Worm (Caenorhabditis elegans) whole organism, young adult: ENCODE data around the gene ZK1058.3.

Experiments
- C17E4.6 ChIP-seq: fragments of 200-800 bp; sonication (Bioruptor generic); IDR thresholded peaks from 2 replicates; pipeline ENCODE4 v1.3.6; 2022; ENCODE audit warnings: missing genetic modification reagents, missing genetic modification characterization, missing compliant biosample characterization
- D2030.7 ChIP-seq: fragments of 200-800 bp; sonication (Bioruptor generic); IDR thresholded peaks from 2 replicates; pipeline ENCODE4 v1.3.6; 2022; ENCODE audit warnings: missing genetic modification reagents, missing genetic modification characterization, missing compliant biosample characterization
- F23B12.7 ChIP-seq: sonication (generic microtip); optimal IDR thresholded peaks from 2 replicates; lab custom pipeline; 2017; ENCODE audit warnings: missing genetic modification characterization, mild to moderate bottlenecking, missing compliant biosample characterization, antibody characterized with exemption, moderate library complexity; ENCODE audit not compliant: insufficient read depth
- F39B2.1 ChIP-seq: fragments of 200-800 bp; sonication (Bioruptor generic); IDR thresholded peaks from 2 replicates; pipeline ENCODE4 v1.3.6; 2022; ENCODE audit warnings: missing genetic modification reagents, missing genetic modification characterization, missing compliant biosample characterization
- F49E8.2 ChIP-seq: sonication (generic microtip); optimal IDR thresholded peaks from 3 replicates; lab custom pipeline; 2017; ENCODE audit warnings: missing genetic modification characterization, mild to moderate bottlenecking, missing compliant biosample characterization, antibody characterized with exemption, moderate library complexity; ENCODE audit not compliant: insufficient read depth
- F52B5.7 ChIP-seq: sonication (generic microtip); optimal IDR thresholded peaks from 2 replicates; lab custom pipeline; 2016; ENCODE audit warnings: mild to moderate bottlenecking, missing genetic modification characterization, missing compliant biosample characterization
- F55B11.4 ChIP-seq: sonication (generic microtip); optimal IDR thresholded peaks from 2 replicates; lab custom pipeline; 2016; ENCODE audit warnings: missing compliant biosample characterization, missing genetic modification characterization, borderline replicate concordance; ENCODE audit not compliant: insufficient read depth
- K12H6.12 ChIP-seq: fragments of 200-800 bp; sonication (Bioruptor generic); optimal IDR thresholded peaks from 2 replicates; lab custom pipeline; 2018; ENCODE audit warnings: mild to moderate bottlenecking, missing genetic modification characterization, missing compliant biosample characterization
- Y53G8AR.9 ChIP-seq: fragments of 200-800 bp; sonication (Bioruptor generic); conservative IDR thresholded peaks from 2 replicates; pipeline ENCODE4 v1.3.6; 2022; ENCODE audit warnings: missing genetic modification reagents, missing genetic modification characterization, missing compliant biosample characterization
- Y56A3A.18 ChIP-seq: fragments of 200-800 bp; sonication (Bioruptor generic); IDR thresholded peaks from 2 replicates; pipeline ENCODE4 v1.3.6; 2022; ENCODE audit warnings: missing genetic modification reagents, missing genetic modification characterization, missing compliant biosample characterization
- Y67H2A.10 ChIP-seq: fragments of 200-800 bp; sonication (Bioruptor generic); conservative IDR thresholded peaks from 2 replicates; pipeline ENCODE4 v1.3.6; 2022; ENCODE audit warnings: missing genetic modification reagents, missing genetic modification characterization, missing compliant biosample characterization
- Y79H2A.3 ChIP-seq: fragments of 200-800 bp; sonication (Bioruptor generic); conservative IDR thresholded peaks from 2 replicates; pipeline ENCODE4 v1.3.6; 2022; ENCODE audit warnings: missing genetic modification reagents, missing genetic modification characterization, missing compliant biosample characterization
- akir-1 ChIP-seq: fragments of 200-800 bp; sonication (Bioruptor generic); optimal IDR thresholded peaks from 2 replicates; lab custom pipeline; 2018; ENCODE audit warnings: mild to moderate bottlenecking, missing genetic modification characterization, moderate library complexity, missing compliant biosample characterization
- ama-1 ChIP-seq, 3 experiments: fragments of 150-350 bp in 1 of 3; sonication (generic microtip) in 2 of 3; optimal IDR thresholded peaks; 2 replicates each; lab custom pipeline; 2014 to 2018; ENCODE audit warnings: missing biosample characterization in 2 of 3, missing genetic modification characterization in 2 of 3, missing genetic modification reagents in 2 of 3
- aptf-3 ChIP-seq: fragments of 200-800 bp; sonication (Bioruptor generic); IDR thresholded peaks from 2 replicates; pipeline ENCODE4 v1.3.6; 2022; ENCODE audit warnings: missing genetic modification characterization, missing compliant biosample characterization
- athp-1 ChIP-seq: sonication (generic microtip); optimal IDR thresholded peaks from 2 replicates; lab custom pipeline; 2017; ENCODE audit warnings: mild to moderate bottlenecking, missing genetic modification characterization, missing compliant biosample characterization
- bed-1 ChIP-seq: fragments of 200-800 bp; sonication (Bioruptor generic); IDR thresholded peaks from 2 replicates; pipeline ENCODE4 v1.3.6; 2022; ENCODE audit warnings: missing genetic modification reagents, missing genetic modification characterization, missing compliant biosample characterization
- bed-2 ChIP-seq: fragments of 200-800 bp; sonication (Bioruptor generic); IDR thresholded peaks from 2 replicates; pipeline ENCODE4 v1.3.6; 2022; ENCODE audit warnings: missing genetic modification reagents, missing genetic modification characterization, missing compliant biosample characterization
- fkh-3 ChIP-seq: sonication (generic microtip); optimal IDR thresholded peaks from 2 replicates; lab custom pipeline; 2016; ENCODE audit warnings: mild to moderate bottlenecking, missing genetic modification characterization, missing compliant biosample characterization
- gei-17 ChIP-seq: fragments of 200-800 bp; sonication (Bioruptor generic); optimal IDR thresholded peaks from 2 replicates; lab custom pipeline; 2018; ENCODE audit warnings: mild to moderate bottlenecking, missing genetic modification characterization, missing compliant biosample characterization
- hlh-12 ChIP-seq: sonication (generic microtip); optimal IDR thresholded peaks from 2 replicates; lab custom pipeline; 2016; ENCODE audit warnings: missing genetic modification characterization, missing compliant biosample characterization
- hrde-1 ChIP-seq: sonication (generic microtip); optimal IDR thresholded peaks from 2 replicates; lab custom pipeline; 2016; ENCODE audit warnings: missing genetic modification characterization, mild to moderate bottlenecking, missing compliant biosample characterization, moderate library complexity, missing genotype, missing genetic modification reagents, borderline replicate concordance
- lag-1 ChIP-seq: fragments of 200-800 bp; sonication (Bioruptor generic); IDR thresholded peaks from 2 replicates; pipeline ENCODE4 v1.3.6; 2022; ENCODE audit warnings: missing genetic modification reagents, missing genetic modification characterization, missing compliant biosample characterization
- let-607 ChIP-seq, 2 experiments: fragments of 200-800 bp in 1 of 2; sonication (Bioruptor generic) in 1 of 2; sonication (generic microtip) in 1 of 2; optimal IDR thresholded peaks; 2 replicates each; lab custom pipeline; 2016 to 2018; ENCODE audit warnings: mild to moderate bottlenecking in 2 of 2, missing compliant biosample characterization in 2 of 2, missing genetic modification characterization in 2 of 2, moderate library complexity in 2 of 2, missing genotype in 1 of 2
- lin-26 ChIP-seq: fragments of 200-800 bp; sonication (Bioruptor generic); IDR thresholded peaks from 2 replicates; pipeline ENCODE4 v1.3.6; 2022; ENCODE audit warnings: missing genetic modification reagents, missing genetic modification characterization, missing compliant biosample characterization
- lin-40 ChIP-seq: sonication (generic microtip); optimal IDR thresholded peaks from 2 replicates; lab custom pipeline; 2016; ENCODE audit warnings: missing genetic modification characterization, mild to moderate bottlenecking, missing compliant biosample characterization, missing genotype, missing genetic modification reagents
- lir-1 ChIP-seq: fragments of 200-800 bp; sonication (Bioruptor generic); conservative IDR thresholded peaks from 2 replicates; pipeline ENCODE4 v1.3.6; 2022; ENCODE audit warnings: missing genetic modification reagents, missing genetic modification characterization, missing compliant biosample characterization
- madf-6 ChIP-seq: fragments of 200-800 bp; sonication (Bioruptor generic); IDR thresholded peaks from 2 replicates; pipeline ENCODE4 v1.3.6; 2022; ENCODE audit warnings: missing genetic modification reagents, missing genetic modification characterization, missing compliant biosample characterization
- mel-28 ChIP-seq: sonication (generic microtip); optimal IDR thresholded peaks from 2 replicates; lab custom pipeline; 2016; ENCODE audit warnings: borderline replicate concordance, mild to moderate bottlenecking, missing genetic modification characterization, missing compliant biosample characterization
- nhr-90 ChIP-seq: sonication (generic microtip); optimal IDR thresholded peaks from 2 replicates; lab custom pipeline; 2016; ENCODE audit warnings: missing genotype, mild to moderate bottlenecking, missing genetic modification characterization, missing compliant biosample characterization
- rpc-1 ChIP-seq, 2 experiments: fragments of 150-350 bp in 1 of 2; sonication (generic microtip) in 1 of 2; optimal IDR thresholded peaks; 2 replicates each; lab custom pipeline; 2014 to 2018; ENCODE audit warnings: missing biosample characterization in 1 of 2, missing genetic modification characterization in 1 of 2, missing genetic modification reagents in 1 of 2, missing genotype in 1 of 2
- sptf-2 ChIP-seq: fragments of 200-800 bp; sonication (Bioruptor generic); optimal IDR thresholded peaks from 2 replicates; lab custom pipeline; 2018; ENCODE audit warnings: mild to moderate bottlenecking, missing genetic modification characterization, missing compliant biosample characterization
- tbx-9 ChIP-seq: sonication (generic microtip); optimal IDR thresholded peaks from 2 replicates; lab custom pipeline; 2016; ENCODE audit warnings: borderline replicate concordance, missing genetic modification characterization, inconsistent platforms, missing compliant biosample characterization
- tlf-1 ChIP-seq: fragments of 200-800 bp; sonication (Bioruptor generic); optimal IDR thresholded peaks from 2 replicates; lab custom pipeline; 2018; ENCODE audit warnings: mild to moderate bottlenecking, missing genetic modification characterization, missing compliant biosample characterization
- unc-130 ChIP-seq: sonication (generic microtip); optimal IDR thresholded peaks from 2 replicates; lab custom pipeline; 2016; ENCODE audit warnings: missing genetic modification reagents, missing genetic modification characterization, missing compliant biosample characterization
- unc-62 ChIP-seq: fragments of 150-350 bp; optimal IDR thresholded peaks from 2 replicates; lab custom pipeline; 2014; ENCODE audit warnings: missing biosample characterization, missing genetic modification reagents, missing genetic modification characterization
- zfh-2 ChIP-seq: fragments of 200-800 bp; sonication (Bioruptor generic); conservative IDR thresholded peaks from 2 replicates; pipeline ENCODE4 v1.3.6; 2022; ENCODE audit warnings: missing genetic modification reagents, missing genetic modification characterization, missing compliant biosample characterization
- ztf-25 ChIP-seq: fragments of 200-800 bp; sonication (Bioruptor generic); IDR thresholded peaks from 2 replicates; pipeline ENCODE4 v1.3.6; 2022; ENCODE audit warnings: missing genetic modification reagents, missing genetic modification characterization, missing compliant biosample characterization
- ztf-28 ChIP-seq: fragments of 200-800 bp; sonication (Bioruptor generic); IDR thresholded peaks from 2 replicates; pipeline ENCODE4 v1.3.6; 2022; ENCODE audit warnings: missing genetic modification reagents, missing genetic modification characterization, missing compliant biosample characterization

The ZK1058.3 gene

ce11 chrIII:3908205-3908604 is 10.5 kb upstream of the ZK1058.3 start (continued):
- TF ChIP-seq gei-17 (GFP tag; lab: Kevin White, UChicago), result no peak
- no peak for TF ChIP-seq F55B11.4 (tag; lab: Kevin White, UChicago)
- TF ChIP-seq F49E8.2 (tag; lab: Kevin White, UChicago), result no peak
- TF ChIP-seq lin-26, result no peak
- TF ChIP-seq Y56A3A.18 (GFP tag; lab: Robert Waterston, UW), result no peak
- TF ChIP-seq zfh-2, result no peak
- TF ChIP-seq ztf-25 (GFP tag; lab: Robert Waterston, UW), result no peak
- TF ChIP-seq akir-1 (GFP tag; lab: Kevin White, UChicago), result no peak
- peak; percentile 32 for TF ChIP-seq lin-40 (tag; lab: Kevin White, UChicago)
- no peak for TF ChIP-seq hlh-12 (tag; lab: Kevin White, UChicago)
- no peak for TF ChIP-seq fkh-3 (tag; lab: Kevin White, UChicago)
- no peak for TF ChIP-seq mel-28 (tag; lab: Kevin White, UChicago)
- TF ChIP-seq tlf-1 (GFP tag; lab: Kevin White, UChicago), result no peak
- no peak for TF ChIP-seq hrde-1 (tag; lab: Kevin White, UChicago)
- no peak for TF ChIP-seq athp-1 (tag; lab: Kevin White, UChicago)
- TF ChIP-seq Y79H2A.3 (GFP tag; lab: Robert Waterston, UW), result no peak
- no peak for TF ChIP-seq F52B5.7 (tag; lab: Kevin White, UChicago)
- TF ChIP-seq lir-1 (GFP tag; lab: Robert Waterston, UW), result no peak
- no peak for TF ChIP-seq F23B12.7 (tag; lab: Kevin White, UChicago)
- 0 out of 2 replicates have a peak, but pooled peaks have one; percentile 58 for TF ChIP-seq Y53G8AR.9 (GFP tag; lab: Robert Waterston, UW)
- no peak for TF ChIP-seq F39B2.1 (GFP tag; lab: Robert Waterston, UW)
- TF ChIP-seq ama-1 (optimal IDR thresholded peaks at IDR 0.05; lab: Kevin White, UChicago), result no peak
- no peak for TF ChIP-seq ama-1 (GFP tag; optimal IDR thresholded peaks at IDR 0.05; lab: Kevin White, UChicago)
- TF ChIP-seq nhr-90 (tag; lab: Kevin White, UChicago), result no peak
- no peak for TF ChIP-seq bed-1 (GFP tag; lab: Robert Waterston, UW)
- no peak for TF ChIP-seq ztf-28 (GFP tag; lab: Robert Waterston, UW)
- TF ChIP-seq unc-62 (GFP tag; lab: Kevin White, UChicago), result no peak
- no peak for TF ChIP-seq Y67H2A.10 (GFP tag; lab: Robert Waterston, UW)
- TF ChIP-seq lag-1 (GFP tag; lab: Robert Waterston, UW), result no peak
- peak; percentile 2 for TF ChIP-seq K12H6.12 (tag; lab: Kevin White, UChicago)
- TF ChIP-seq C17E4.6 (GFP tag; lab: Robert Waterston, UW), result no peak
- no peak for TF ChIP-seq aptf-3 (GFP tag; lab: Robert Waterston, UW)
- TF ChIP-seq, all 124 proteins: peak for 7

ce11 chrIII:3914049-3914448 is 4.6 kb upstream of the ZK1058.3 start, which contains the start of gene pat-3:
Gene pat-3, minus strand, starts transcription at chrIII:3914149.
- TF ChIP-seq let-607 (tag; optimal IDR thresholded peaks at IDR 0.05; lab: Kevin White, UChicago) (no peak), D2030.7 (GFP tag; lab: Robert Waterston, UW) (no peak), unc-130 (no peak), rpc-1 (optimal IDR thresholded peaks at IDR 0.05; lab: Kevin White, UChicago) (no peak), rpc-1 (tag; optimal IDR thresholded peaks at IDR 0.05; lab: Kevin White, UChicago) (no peak), sptf-2 (GFP tag; lab: Kevin White, UChicago) (no peak), lin-40 (tag; lab: Kevin White, UChicago) (no peak), bed-2 (GFP tag; lab: Robert Waterston, UW) (no peak), madf-6 (GFP tag; lab: Robert Waterston, UW) (no peak), tbx-9 (tag; lab: Kevin White, UChicago) (no peak)
- TF ChIP-seq, all 124 proteins: peak for 0
